Worm (Caenorhabditis elegans): ENCODE measurements around the gene K01A2.10.

- TF ChIP-seq nhr-237 (tag; optimal IDR thresholded peaks at IDR 0.05) (no peak), sptf-1 (tag; optimal IDR thresholded peaks at IDR 0.05) (no peak), flh-1 (GFP tag; optimal IDR thresholded peaks at IDR 0.05) (no peak), pha-4 (tag; optimal IDR thresholded peaks at IDR 0.05) (no peak), lin-13 (tag; optimal IDR thresholded peaks at IDR 0.05) (no peak), mep-1 (tag; optimal IDR thresholded peaks at IDR 0.05) (no peak), nhr-12 (tag; optimal IDR thresholded peaks at IDR 0.05) (no peak), ceh-39 (tag; optimal IDR thresholded peaks at IDR 0.05) (no peak)
These were observed 17.3 kb upstream of the K01A2.10 start, which contains the start of gene clc-31 for ce11 chrII:340224-340623.
